Worm (Caenorhabditis elegans) whole organism, L1 larva: ENCODE data around the gene gpa-6.

ENCODE experiments used
- alr-1 ChIP-seq: fragments of 200-800 bp; sonication (Bioruptor generic); optimal IDR thresholded peaks from 2 replicates; lab custom pipeline; 2018; ENCODE audit warnings: borderline replicate concordance, mild to moderate bottlenecking, missing genetic modification characterization, missing compliant biosample characterization
- ceh-82 ChIP-seq, 3 experiments: fragments of 150-350 bp in 1 of 3; sonication (generic microtip) in 2 of 3; optimal IDR thresholded peaks; 2 replicates each; lab custom pipeline; 2014 to 2017; ENCODE audit warnings: missing biosample characterization in 3 of 3, missing genetic modification characterization in 3 of 3
- ceh-88 ChIP-seq: fragments of 200-800 bp; sonication (Bioruptor generic); IDR thresholded peaks from 2 replicates; pipeline ENCODE4 v1.3.6; 2022; ENCODE audit warnings: missing genetic modification characterization, missing compliant biosample characterization
- egl-27 ChIP-seq, 2 experiments: fragments of 150-350 bp in 1 of 2; sonication (generic microtip); optimal IDR thresholded peaks; 3 replicates each; lab custom pipeline; 2017 to 2018; ENCODE audit warnings: missing biosample characterization in 2 of 2, missing genetic modification characterization in 2 of 2, missing genetic modification reagents in 2 of 2
- irx-1 ChIP-seq: sonication (generic microtip); optimal IDR thresholded peaks from 2 replicates; lab custom pipeline; 2016; ENCODE audit warnings: missing genetic modification characterization, missing compliant biosample characterization
- jun-1 ChIP-seq: fragments of 150-350 bp; optimal IDR thresholded peaks from 2 replicates; lab custom pipeline; 2014; ENCODE audit warnings: missing biosample characterization, missing genetic modification reagents, missing genetic modification characterization
- lin-39 ChIP-seq: fragments of 150-350 bp; optimal IDR thresholded peaks from 2 replicates; lab custom pipeline; 2014; ENCODE audit warnings: missing biosample characterization, missing genetic modification reagents, missing genetic modification characterization
- mab-9 ChIP-seq: fragments of 200-800 bp; sonication (Bioruptor generic); IDR thresholded peaks from 2 replicates; pipeline ENCODE4 v1.3.6; 2022; ENCODE audit warnings: missing genetic modification reagents, missing genetic modification characterization, missing compliant biosample characterization
- snpc-4 ChIP-seq: fragments of 150-350 bp; optimal IDR thresholded peaks from 2 replicates; lab custom pipeline; 2014; ENCODE audit warnings: missing biosample characterization, missing genetic modification characterization

DNA sequence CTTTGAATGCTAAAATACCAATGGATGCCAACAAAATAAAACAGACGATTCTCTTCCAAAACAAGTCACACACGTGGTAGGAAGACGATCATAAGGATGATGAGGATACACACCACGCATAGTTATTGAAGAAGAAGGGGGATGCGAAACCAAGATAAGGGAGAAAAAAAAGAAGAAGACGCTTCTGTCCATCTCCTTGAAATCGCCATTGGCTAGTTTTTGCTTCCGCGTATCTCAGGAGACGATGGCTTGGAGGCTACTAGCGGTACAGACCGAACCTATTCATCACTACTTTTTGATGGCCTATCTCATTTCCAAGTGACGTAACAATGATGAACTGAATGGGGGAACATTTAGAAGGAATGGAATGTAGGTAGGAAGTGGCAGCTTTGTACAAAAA, 26.7 kb upstream of the gpa-6 start:
- TF ChIP-seq irx-1 (tag; lab: Kevin White, UChicago) = no peak
- peak in 1 of 3 experiments; percentile 13 for TF ChIP-seq ceh-82 (tag; optimal IDR thresholded peaks at IDR 0.05; lab: Kevin White, UChicago)
- TF ChIP-seq snpc-4 (tag; lab: Kevin White, UChicago) = no peak
- TF ChIP-seq lin-39 = no peak
- no peak for TF ChIP-seq mab-9 (GFP tag; lab: Robert Waterston, UW)
- no peak for TF ChIP-seq alr-1 (tag; lab: Kevin White, UChicago)
- no peak for TF ChIP-seq ceh-88 (GFP tag; lab: Robert Waterston, UW)
- no peak for TF ChIP-seq jun-1 (tag; lab: Kevin White, UChicago)
- TF ChIP-seq egl-27 (tag; optimal IDR thresholded peaks at IDR 0.05; lab: Kevin White, UChicago) = no peak
